Worm (Caenorhabditis elegans) whole organism, L4 larva: Measurements from ENCODE around the gene glb-22.

ENCODE experiments used
- D1046.2 ChIP-seq: fragments of 200-800 bp; sonication (Bioruptor generic); IDR thresholded peaks from 2 replicates; pipeline ENCODE4 v1.3.6; 2022; ENCODE audit warnings: missing genetic modification characterization, missing compliant biosample characterization
- F37D6.2 ChIP-seq: sonication (generic microtip); optimal IDR thresholded peaks from 2 replicates; lab custom pipeline; 2016; ENCODE audit warnings: mild to moderate bottlenecking, missing genetic modification characterization, missing compliant biosample characterization
- F49E8.2 ChIP-seq: sonication (generic microtip); optimal IDR thresholded peaks from 2 replicates; lab custom pipeline; 2016; ENCODE audit warnings: missing compliant biosample characterization, mild to moderate bottlenecking, missing genetic modification characterization, borderline replicate concordance
- Y105C5A.15 ChIP-seq: fragments of 200-800 bp; sonication (Bioruptor generic); IDR thresholded peaks from 2 replicates; pipeline ENCODE4 v1.3.6; 2022; ENCODE audit warnings: missing genetic modification characterization, missing compliant biosample characterization
- Y75B8A.6 ChIP-seq: fragments of 200-800 bp; sonication (Bioruptor generic); IDR thresholded peaks from 2 replicates; pipeline ENCODE4 v1.3.6; 2022; ENCODE audit warnings: missing genetic modification reagents, missing genetic modification characterization, missing compliant biosample characterization
- aha-1 ChIP-seq: fragments of 150-350 bp; peaks from one replicate; lab custom pipeline; 2014; ENCODE audit warnings: missing biosample characterization, missing genetic modification characterization
- aly-2 ChIP-seq: sonication (generic microtip); optimal IDR thresholded peaks from 2 replicates; lab custom pipeline; 2018; ENCODE audit warnings: missing biosample characterization, missing genetic modification characterization
- ceh-20 ChIP-seq: fragments of 200-800 bp; sonication (Bioruptor generic); IDR thresholded peaks from 2 replicates; pipeline ENCODE4 v1.3.6; 2022; ENCODE audit warnings: missing genetic modification reagents, missing genetic modification characterization, missing compliant biosample characterization
- cey-2 ChIP-seq: sonication (generic microtip); optimal IDR thresholded peaks from 3 replicates; lab custom pipeline; 2017; ENCODE audit warnings: missing genetic modification characterization, mild to moderate bottlenecking, missing compliant biosample characterization, antibody characterized with exemption, borderline replicate concordance; ENCODE audit not compliant: insufficient read depth
- daf-16 ChIP-seq, 3 experiments: sonication (generic microtip); optimal IDR thresholded peaks; 2 replicates each; lab custom pipeline; 2016 to 2017; ENCODE audit warnings: missing genetic modification characterization in 3 of 3, missing genetic modification reagents in 3 of 3, mild to moderate bottlenecking in 2 of 3, missing compliant biosample characterization in 2 of 3, missing biosample characterization in 1 of 3, moderate library complexity in 1 of 3
- dmd-6 ChIP-seq: fragments of 200-800 bp; sonication (Bioruptor generic); IDR thresholded peaks from 2 replicates; pipeline ENCODE4 v1.3.6; 2022; ENCODE audit warnings: missing genetic modification reagents, missing genetic modification characterization, missing compliant biosample characterization
- dpl-1 ChIP-seq: fragments of 150-350 bp; optimal IDR thresholded peaks from 2 replicates; lab custom pipeline; 2014; ENCODE audit warnings: missing biosample characterization, missing genetic modification reagents, missing genetic modification characterization
- dve-1 ChIP-seq: sonication (generic microtip); optimal IDR thresholded peaks from 2 replicates; lab custom pipeline; 2017; ENCODE audit warnings: antibody characterized with exemption, mild to moderate bottlenecking, missing genetic modification characterization, missing compliant biosample characterization; ENCODE audit not compliant: insufficient read depth
- egl-27 ChIP-seq: sonication (generic microtip); optimal IDR thresholded peaks from 3 replicates; lab custom pipeline; 2017; ENCODE audit warnings: missing biosample characterization, missing genetic modification reagents, missing genetic modification characterization
- gei-8 ChIP-seq: fragments of 200-800 bp; sonication (Bioruptor generic); optimal IDR thresholded peaks from 2 replicates; lab custom pipeline; 2018; ENCODE audit warnings: mild to moderate bottlenecking, missing genetic modification characterization, missing compliant biosample characterization
- hlh-11 ChIP-seq: fragments of 200-800 bp; sonication (Bioruptor generic); optimal IDR thresholded peaks from 2 replicates; lab custom pipeline; 2018; ENCODE audit warnings: mild to moderate bottlenecking, missing genetic modification characterization, missing compliant biosample characterization
- hlh-30 ChIP-seq: sonication (generic microtip); optimal IDR thresholded peaks from 2 replicates; lab custom pipeline; 2017; ENCODE audit warnings: antibody characterized with exemption, mild to moderate bottlenecking, missing genetic modification characterization, missing compliant biosample characterization; ENCODE audit not compliant: insufficient read depth
- lin-13 ChIP-seq: fragments of 150-350 bp; optimal IDR thresholded peaks from 2 replicates; lab custom pipeline; 2014; ENCODE audit warnings: missing biosample characterization, missing genetic modification reagents, missing genetic modification characterization
- lin-15B ChIP-seq: fragments of 150-350 bp; sonication (generic microtip); optimal IDR thresholded peaks from 3 replicates; lab custom pipeline; 2014; ENCODE audit warnings: missing biosample characterization, missing genetic modification characterization
- lin-29 ChIP-seq: fragments of 200-800 bp; sonication (Bioruptor generic); IDR thresholded peaks from 2 replicates; pipeline ENCODE4 v1.3.6; 2022; ENCODE audit warnings: missing genetic modification reagents, missing genetic modification characterization, missing compliant biosample characterization
- lin-38 ChIP-seq: fragments of 200-800 bp; sonication (Bioruptor generic); IDR thresholded peaks from 2 replicates; pipeline ENCODE4 v1.3.6; 2022; ENCODE audit warnings: missing genetic modification reagents, missing genetic modification characterization, missing compliant biosample characterization
- lin-39 ChIP-seq: fragments of 150-350 bp; optimal IDR thresholded peaks from 2 replicates; lab custom pipeline; 2014; ENCODE audit warnings: missing biosample characterization, missing genetic modification reagents, missing genetic modification characterization
- lir-3 ChIP-seq: sonication (generic microtip); optimal IDR thresholded peaks from 2 replicates; lab custom pipeline; 2016; ENCODE audit warnings: mild to moderate bottlenecking, missing genetic modification characterization, missing compliant biosample characterization
- lsy-2 ChIP-seq, 2 experiments: fragments of 150-350 bp in 1 of 2; sonication (generic microtip) in 1 of 2; optimal IDR thresholded peaks; 2 replicates each; lab custom pipeline; 2014 to 2017; ENCODE audit warnings: missing biosample characterization in 2 of 2, missing genetic modification characterization in 2 of 2
- madf-5 ChIP-seq, 2 experiments: fragments of 200-800 bp; sonication (Bioruptor generic); IDR thresholded peaks; 2 replicates each; pipeline ENCODE4 v1.3.6; 2022; ENCODE audit warnings: missing compliant biosample characterization in 2 of 2, missing genetic modification characterization in 2 of 2
- mep-1 ChIP-seq: fragments of 150-350 bp; sonication (generic microtip); optimal IDR thresholded peaks from 3 replicates; lab custom pipeline; 2014; ENCODE audit warnings: missing biosample characterization, missing genetic modification characterization
- mes-2 ChIP-seq: sonication (generic microtip); optimal IDR thresholded peaks from 2 replicates; lab custom pipeline; 2016; ENCODE audit warnings: missing genotype, mild to moderate bottlenecking, missing genetic modification characterization, missing compliant biosample characterization; ENCODE audit not compliant: poor library complexity, severe bottlenecking
- nhr-10 ChIP-seq: fragments of 150-350 bp; optimal IDR thresholded peaks from 2 replicates; lab custom pipeline; 2014; ENCODE audit warnings: missing biosample characterization, missing genetic modification characterization
- nhr-28 ChIP-seq: fragments of 150-350 bp; optimal IDR thresholded peaks from 2 replicates; lab custom pipeline; 2014; ENCODE audit warnings: missing biosample characterization, missing genetic modification characterization
- nhr-6 ChIP-seq: fragments of 150-350 bp; optimal IDR thresholded peaks from 2 replicates; lab custom pipeline; 2014; ENCODE audit warnings: missing biosample characterization, missing genetic modification characterization
- nhr-77 ChIP-seq: fragments of 150-350 bp; optimal IDR thresholded peaks from 2 replicates; lab custom pipeline; 2014; ENCODE audit warnings: missing biosample characterization, missing genetic modification characterization
- pha-4 ChIP-seq, 2 experiments: fragments of 150-350 bp in 1 of 2; fragments of 200-800 bp in 1 of 2; sonication (Bioruptor generic) in 1 of 2; IDR thresholded peaks in 1 of 2; optimal IDR thresholded peaks in 1 of 2; 2 replicates each; pipeline versions ENCODE4 v1.3.6 to Lab custom; 2014 to 2022; ENCODE audit warnings: missing genetic modification characterization in 2 of 2, missing genetic modification reagents in 2 of 2, missing biosample characterization in 1 of 2, missing compliant biosample characterization in 1 of 2
- php-3 ChIP-seq: fragments of 200-800 bp; sonication (Bioruptor generic); IDR thresholded peaks from 2 replicates; pipeline ENCODE4 v1.3.6; 2022; ENCODE audit warnings: missing genetic modification reagents, missing genetic modification characterization, missing compliant biosample characterization
- pqm-1 ChIP-seq: sonication (generic microtip); optimal IDR thresholded peaks from 2 replicates; lab custom pipeline; 2017; ENCODE audit warnings: missing biosample characterization, missing genetic modification characterization
- snpc-1.2 ChIP-seq: fragments of 200-800 bp; sonication (Bioruptor generic); IDR thresholded peaks from 2 replicates; pipeline ENCODE4 v1.3.6; 2022; ENCODE audit warnings: missing genetic modification reagents, missing genetic modification characterization, missing compliant biosample characterization
- snpc-4 ChIP-seq: fragments of 150-350 bp; optimal IDR thresholded peaks from 2 replicates; lab custom pipeline; 2014; ENCODE audit warnings: missing biosample characterization, missing genetic modification characterization
- unc-130 ChIP-seq: sonication (generic microtip); optimal IDR thresholded peaks from 2 replicates; lab custom pipeline; 2016; ENCODE audit warnings: missing genetic modification reagents, missing genetic modification characterization, missing compliant biosample characterization
- unc-62 ChIP-seq, 3 experiments: fragments of 150-350 bp in 1 of 3; sonication (generic microtip); optimal IDR thresholded peaks in 2 of 3; peaks in 1 of 3; 1 replicate in 1 of 3; 2 replicates in 2 of 3; lab custom pipeline; 2014 to 2017; ENCODE audit warnings: missing biosample characterization in 3 of 3, missing genetic modification characterization in 3 of 3, missing genetic modification reagents in 3 of 3, missing genotype in 1 of 3
- zag-1 ChIP-seq: fragments of 150-350 bp; optimal IDR thresholded peaks from 2 replicates; lab custom pipeline; 2014; ENCODE audit warnings: missing biosample characterization, missing genetic modification characterization
- ztf-7 ChIP-seq: fragments of 150-350 bp; optimal IDR thresholded peaks from 2 replicates; lab custom pipeline; 2014; ENCODE audit warnings: missing biosample characterization, missing genetic modification characterization

glb-22 gene

ce11 chrV:14640769-14641168 lies 40.7 kb downstream of the glb-22 start, which contains the start of gene C54G10.1:
Gene C54G10.1 (plus strand): TSS chrV:14641101.
- TF ChIP-seq hlh-11 (tag; lab: Kevin White, UChicago): peak; percentile 78
- TF ChIP-seq mes-2 (tag; lab: Kevin White, UChicago): peak; percentile 6
- no peak for TF ChIP-seq daf-16 (GFP tag; optimal IDR thresholded peaks at IDR 0.05; lab: Kevin White, UChicago)
- peak; percentile 90 for TF ChIP-seq daf-16 (tag; optimal IDR thresholded peaks at IDR 0.05; lab: Kevin White, UChicago)
- TF ChIP-seq nhr-6: peak; percentile 38
- TF ChIP-seq hlh-30 (tag; lab: Kevin White, UChicago): peak; percentile 34
- no peak for TF ChIP-seq F49E8.2 (tag; lab: Kevin White, UChicago)
- no peak for TF ChIP-seq Y105C5A.15 (GFP tag; lab: Robert Waterston, UW)
- TF ChIP-seq nhr-77 (tag; lab: Kevin White, UChicago): peak; percentile 48
- TF ChIP-seq dmd-6 (GFP tag; lab: Robert Waterston, UW): peak; percentile 66
- TF ChIP-seq nhr-28 (tag; lab: Kevin White, UChicago): peak; percentile 75
- TF ChIP-seq unc-62 (GFP tag; optimal IDR thresholded peaks at IDR 0.05 in 1 of 2; lab: Kevin White, UChicago): peak in 1 of 2 experiments; percentile 33
- no peak for TF ChIP-seq unc-62 (tag; optimal IDR thresholded peaks at IDR 0.05; lab: Kevin White, UChicago)
- TF ChIP-seq snpc-1.2: no peak
- peak; percentile 47 for TF ChIP-seq dve-1 (tag; lab: Kevin White, UChicago)
- TF ChIP-seq pqm-1: peak; percentile 65
- TF ChIP-seq, all 104 proteins: peak for 11

ce11 chrV:14642016-14642415 lies 41.9 kb downstream of the glb-22 start:
- 0 out of 2 replicates have a peak, but pooled peaks have one; percentile 16 for TF ChIP-seq lin-38 (GFP tag; lab: Robert Waterston, UW)
- no peak for TF ChIP-seq lsy-2 (tag; optimal IDR thresholded peaks at IDR 0.05; lab: Kevin White, UChicago)
- no peak for TF ChIP-seq D1046.2
- no peak for TF ChIP-seq ceh-20 (GFP tag; lab: Robert Waterston, UW)
- TF ChIP-seq unc-62 (GFP tag; optimal IDR thresholded peaks at IDR 0.05 in 1 of 2; lab: Kevin White, UChicago): peak in 1 of 2 experiments; percentile 87
- no peak for TF ChIP-seq unc-62 (tag; optimal IDR thresholded peaks at IDR 0.05; lab: Kevin White, UChicago)
- no peak for TF ChIP-seq nhr-10 (tag; lab: Kevin White, UChicago)
- no peak for TF ChIP-seq ztf-7 (tag; lab: Kevin White, UChicago)
- no peak for TF ChIP-seq snpc-1.2

- TF ChIP-seq snpc-4 (tag; lab: Kevin White, UChicago) (no peak), zag-1 (tag; lab: Kevin White, UChicago) (no peak), unc-130 (peak; percentile 48), lin-15B (tag; lab: Kevin White, UChicago) (no peak), dve-1 (tag; lab: Kevin White, UChicago) (no peak), Y75B8A.6 (no peak), lin-38 (GFP tag; lab: Robert Waterston, UW) (peak; percentile 89), F37D6.2 (no peak), gei-8 (GFP tag; lab: Kevin White, UChicago) (no peak), snpc-1.2 (no peak), lin-13 (GFP tag; lab: Kevin White, UChicago) (no peak), egl-27 (no peak), lin-39 (no peak), lin-29 (GFP tag; lab: Robert Waterston, UW) (no peak), php-3 (GFP tag; lab: Robert Waterston, UW) (no peak), dpl-1 (GFP tag; lab: Kevin White, UChicago) (peak; percentile 84), aly-2 (tag; lab: Kevin White, UChicago) (no peak), madf-5 (GFP tag; IDR thresholded peaks at IDR 0.05; lab: Robert Waterston, UW) (no peak), hlh-30 (tag; lab: Kevin White, UChicago) (peak; percentile 11), cey-2 (tag; lab: Kevin White, UChicago) (no peak), pha-4 (GFP tag; IDR thresholded peaks at IDR 0.05; lab: Robert Waterston, UW) (no peak), pha-4 (tag; optimal IDR thresholded peaks at IDR 0.05; lab: Kevin White, UChicago) (no peak), lsy-2 (tag; optimal IDR thresholded peaks at IDR 0.05; lab: Kevin White, UChicago) (no peak), daf-16 (GFP tag; optimal IDR thresholded peaks at IDR 0.05; lab: Kevin White, UChicago) (no peak), daf-16 (tag; optimal IDR thresholded peaks at IDR 0.05; lab: Kevin White, UChicago) (peak; percentile 6), mes-2 (tag; lab: Kevin White, UChicago) (peak; percentile 61), hlh-11 (tag; lab: Kevin White, UChicago) (peak; percentile 41), pqm-1 (no peak), lir-3 (tag; lab: Kevin White, UChicago) (no peak), mep-1 (tag; lab: Kevin White, UChicago) (peak; percentile 10), nhr-10 (tag; lab: Kevin White, UChicago) (no peak), aha-1 (no peak)
Observed at ce11 chrV:14645817-14646789, 46.0 kb downstream of the glb-22 start, which contains the start of the genes rfc-1 and pmp-3. Gene rfc-1 (minus strand): TSS chrV:14645979. Gene pmp-3 (plus strand): TSS chrV:14646739.
